Worm (Caenorhabditis elegans): ENCODE data around the gene T07A5.7.

Gene T07A5.7

DNA sequence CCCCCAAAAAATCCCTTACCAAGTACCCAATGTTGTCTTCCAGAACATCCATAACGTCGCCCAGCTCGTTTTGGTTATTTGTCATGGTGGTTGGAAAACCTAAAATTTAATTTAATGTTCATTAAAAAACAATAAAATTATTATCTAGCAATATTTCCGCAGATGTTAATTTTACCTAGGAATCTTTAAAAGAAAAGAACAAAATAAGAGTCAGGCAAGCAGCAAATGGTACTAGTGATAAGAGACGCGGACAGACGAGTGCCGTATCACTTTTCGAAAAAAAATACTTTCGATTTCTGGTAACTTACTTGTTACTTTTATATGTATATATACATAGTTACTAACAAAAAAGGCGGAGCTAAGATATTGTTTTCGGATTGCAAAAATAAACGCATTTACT is at the start of gene T07A5.7:
Gene T07A5.7, minus strand, starts transcription at position 101 of the 400 bp plus-strand sequence.
- no peak for TF ChIP-seq unc-62 (GFP tag; optimal IDR thresholded peaks at IDR 0.05)

DNA sequence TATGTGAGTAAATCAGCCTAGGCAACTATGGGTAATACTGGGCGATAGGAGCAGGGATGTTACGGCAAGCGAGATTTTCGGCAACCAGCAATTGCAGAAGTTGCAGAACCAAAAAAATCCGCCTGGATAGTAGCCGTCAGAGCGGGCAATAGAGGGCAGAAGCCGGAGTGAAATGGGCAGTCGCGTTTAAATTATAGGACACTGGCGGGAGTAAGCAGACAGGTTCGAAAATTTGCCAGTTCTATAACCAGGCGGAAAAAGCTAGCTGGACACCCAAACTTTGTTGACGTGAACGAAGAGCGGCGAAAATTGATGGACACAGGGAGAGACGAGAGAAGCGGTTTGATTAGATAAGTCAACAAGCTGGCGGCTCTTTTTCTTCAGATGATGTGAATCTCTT is 49.0 kb upstream of the T07A5.7 start:
- no peak for TF ChIP-seq unc-62 (GFP tag; optimal IDR thresholded peaks at IDR 0.05)

- no peak for TF ChIP-seq unc-62 (GFP tag; optimal IDR thresholded peaks at IDR 0.05)
Measured at ce11 chrIII:10358751-10359150, 47.8 kb upstream of the T07A5.7 start.

ce11 chrIII:10357598-10358186 is 46.8 kb upstream of the T07A5.7 start, which contains the start of gene umps-1:
Gene umps-1 (minus strand): TSS chrIII:10357648.
- no peak for TF ChIP-seq unc-62 (GFP tag; optimal IDR thresholded peaks at IDR 0.05)

ce11 chrIII:10355382-10355781 is 44.5 kb upstream of the T07A5.7 start, which contains the start of gene spp-1:
Gene spp-1 (minus strand): TSS chrIII:10355668.
- no peak for TF ChIP-seq unc-62 (GFP tag; optimal IDR thresholded peaks at IDR 0.05)

- TF ChIP-seq unc-62 (GFP tag; optimal IDR thresholded peaks at IDR 0.05), result no peak
Measured at ce11 chrIII:10354591-10354990, 43.7 kb upstream of the T07A5.7 start.

DNA sequence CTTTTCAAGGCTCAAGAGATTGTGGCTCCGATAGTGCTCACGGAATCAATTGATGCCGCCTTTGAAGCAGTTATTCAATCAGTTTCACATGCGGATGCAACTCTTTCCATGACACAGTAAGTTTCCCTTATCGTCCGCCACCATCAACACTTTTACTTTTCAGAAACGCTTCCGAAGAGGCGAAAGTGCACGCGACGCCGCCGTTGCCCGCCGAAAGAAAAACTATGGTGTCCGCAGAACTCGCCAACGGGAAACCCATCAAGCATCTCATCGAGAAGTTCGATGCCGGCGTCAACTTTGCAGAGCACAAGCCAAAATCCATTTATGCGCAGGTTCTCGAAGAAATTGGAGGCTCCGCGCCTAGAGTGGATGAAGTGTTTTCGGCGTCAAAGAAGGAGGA is 42.5 kb upstream of the T07A5.7 start:
- TF ChIP-seq unc-62 (GFP tag; optimal IDR thresholded peaks at IDR 0.05), result no peak

- TF ChIP-seq unc-62 (GFP tag; optimal IDR thresholded peaks at IDR 0.05), result no peak
Measured at ce11 chrIII:10351595-10352207, 40.8 kb upstream of the T07A5.7 start, which contains the start of gene T07C4.3. Gene T07C4.3 (plus strand): TSS chrIII:10352157.

- TF ChIP-seq unc-62 (GFP tag; optimal IDR thresholded peaks at IDR 0.05), result no peak
Measured at ce11 chrIII:10347049-10347448, 36.1 kb upstream of the T07A5.7 start, which contains the start of gene tbx-8. Gene tbx-8 (plus strand): TSS chrIII:10347349.

- TF ChIP-seq unc-62 (GFP tag; optimal IDR thresholded peaks at IDR 0.05), result no peak
Measured at ce11 chrIII:10344762-10345161, 33.8 kb upstream of the T07A5.7 start.

ce11 chrIII:10341758-10342157 is 30.8 kb upstream of the T07A5.7 start, which contains the start of gene tbx-9:
Gene tbx-9 (minus strand): TSS chrIII:10341858.
- TF ChIP-seq unc-62 (GFP tag; optimal IDR thresholded peaks at IDR 0.05), result no peak

ce11 chrIII:10339949-10340348 is 29.0 kb upstream of the T07A5.7 start:
- no peak for TF ChIP-seq unc-62 (GFP tag; optimal IDR thresholded peaks at IDR 0.05)

- TF ChIP-seq unc-62 (GFP tag; optimal IDR thresholded peaks at IDR 0.05), result no peak
Measured at ce11 chrIII:10338992-10339852, 28.3 kb upstream of the T07A5.7 start.

- TF ChIP-seq unc-62 (GFP tag; optimal IDR thresholded peaks at IDR 0.05), result no peak
Measured at ce11 chrIII:10337508-10338166, 26.7 kb upstream of the T07A5.7 start, which contains the start of gene ttr-15. Gene ttr-15 (plus strand): TSS chrIII:10337847.

ce11 chrIII:10336109-10336508 is 25.2 kb upstream of the T07A5.7 start:
- TF ChIP-seq unc-62 (GFP tag; optimal IDR thresholded peaks at IDR 0.05), result no peak

- TF ChIP-seq unc-62 (GFP tag; optimal IDR thresholded peaks at IDR 0.05), result no peak
Measured at ce11 chrIII:10335086-10335485, 24.2 kb upstream of the T07A5.7 start, which contains the start of gene ced-9. Gene ced-9 (plus strand): TSS chrIII:10335172.
